Worm (Caenorhabditis elegans) whole organism, L1 larva: ENCODE data around the gene ZC190.5.

Experiments
- efl-3 ChIP-seq: fragments of 200-800 bp; sonication (Bioruptor generic); optimal IDR thresholded peaks from 2 replicates; lab custom pipeline; 2018; ENCODE audit warnings: mild to moderate bottlenecking, missing genetic modification characterization, missing compliant biosample characterization
- ets-5 ChIP-seq: fragments of 200-800 bp; sonication (Bioruptor generic); IDR thresholded peaks from 2 replicates; pipeline ENCODE4 v1.3.6; 2022; ENCODE audit warnings: missing genetic modification characterization, missing compliant biosample characterization
- fkh-10 ChIP-seq: sonication (generic microtip); optimal IDR thresholded peaks from 2 replicates; lab custom pipeline; 2017; ENCODE audit warnings: missing biosample characterization, missing genetic modification reagents, missing genetic modification characterization
- jun-1 ChIP-seq: fragments of 150-350 bp; optimal IDR thresholded peaks from 2 replicates; lab custom pipeline; 2014; ENCODE audit warnings: missing biosample characterization, missing genetic modification reagents, missing genetic modification characterization
- nhr-237 ChIP-seq: fragments of 150-350 bp; optimal IDR thresholded peaks from 2 replicates; lab custom pipeline; 2014; ENCODE audit warnings: missing biosample characterization, missing genetic modification characterization
- skn-1 ChIP-seq: fragments of 150-350 bp; optimal IDR thresholded peaks from 2 replicates; lab custom pipeline; 2014; ENCODE audit warnings: missing biosample characterization, missing genetic modification characterization
- swsn-7 ChIP-seq: sonication (generic microtip); optimal IDR thresholded peaks from 2 replicates; lab custom pipeline; 2016; ENCODE audit warnings: missing genetic modification characterization, missing compliant biosample characterization
- unc-130 ChIP-seq: fragments of 150-350 bp; optimal IDR thresholded peaks from 2 replicates; lab custom pipeline; 2017; ENCODE audit warnings: missing biosample characterization, missing genetic modification characterization, inconsistent platforms
- xbp-1 ChIP-seq: sonication (generic microtip); optimal IDR thresholded peaks from 2 replicates; lab custom pipeline; 2016; ENCODE audit warnings: missing genetic modification characterization, missing compliant biosample characterization

ce11 chrV:8668224-8668623, 5.2 kb downstream of the ZC190.5 start:
- TF ChIP-seq xbp-1 (no peak), swsn-7 (no peak), efl-3 (GFP tag; lab: Kevin White, UChicago) (no peak), ets-5 (no peak), unc-130 (tag; lab: Kevin White, UChicago) (no peak), fkh-10 (GFP tag; lab: Kevin White, UChicago) (no peak), jun-1 (tag; lab: Kevin White, UChicago) (no peak), skn-1 (tag; lab: Kevin White, UChicago) (no peak), nhr-237 (no peak)
